Worm (Caenorhabditis elegans) whole organism, L3 larva: ENCODE measurements around the gene fbxa-152.

ENCODE experiments used
- R02D3.7 ChIP-seq: fragments of 150-350 bp; optimal IDR thresholded peaks from 2 replicates; lab custom pipeline; 2014; ENCODE audit warnings: missing biosample characterization, missing genetic modification characterization
- aly-2 ChIP-seq: fragments of 150-350 bp; optimal IDR thresholded peaks from 2 replicates; lab custom pipeline; 2014; ENCODE audit warnings: missing biosample characterization, missing genetic modification characterization
- ama-1 ChIP-seq: fragments of 150-350 bp; optimal IDR thresholded peaks from 2 replicates; lab custom pipeline; 2018
- ceh-16 ChIP-seq: sonication (generic microtip); optimal IDR thresholded peaks from 2 replicates; lab custom pipeline; 2017; ENCODE audit warnings: missing biosample characterization, missing genetic modification characterization
- ceh-82 ChIP-seq: fragments of 150-350 bp; optimal IDR thresholded peaks from 2 replicates; lab custom pipeline; 2014; ENCODE audit warnings: missing biosample characterization, missing genetic modification characterization
- ceh-9 ChIP-seq: sonication (generic microtip); optimal IDR thresholded peaks from 2 replicates; lab custom pipeline; 2018; ENCODE audit warnings: missing biosample characterization, missing genetic modification characterization
- jun-1 ChIP-seq: fragments of 150-350 bp; optimal IDR thresholded peaks from 2 replicates; lab custom pipeline; 2014; ENCODE audit warnings: missing biosample characterization, missing genetic modification reagents, missing genetic modification characterization
- lin-39 ChIP-seq: fragments of 150-350 bp; optimal IDR thresholded peaks from 2 replicates; lab custom pipeline; 2018; ENCODE audit warnings: missing biosample characterization, missing genetic modification reagents, missing genetic modification characterization
- nhr-12 ChIP-seq: fragments of 150-350 bp; optimal IDR thresholded peaks from 2 replicates; lab custom pipeline; 2014; ENCODE audit warnings: missing biosample characterization, missing genetic modification characterization
- nhr-237 ChIP-seq: fragments of 150-350 bp; optimal IDR thresholded peaks from 2 replicates; lab custom pipeline; 2014; ENCODE audit warnings: missing biosample characterization, missing genetic modification characterization
- nhr-76 ChIP-seq: fragments of 150-350 bp; sonication (generic microtip); optimal IDR thresholded peaks from 5 replicates; lab custom pipeline; 2014; ENCODE audit warnings: missing biosample characterization, missing genetic modification characterization
- snpc-4 ChIP-seq: fragments of 150-350 bp; optimal IDR thresholded peaks from 2 replicates; lab custom pipeline; 2014; ENCODE audit warnings: missing biosample characterization, missing genetic modification characterization
- zag-1 ChIP-seq: fragments of 150-350 bp; optimal IDR thresholded peaks from 2 replicates; lab custom pipeline; 2014; ENCODE audit warnings: missing biosample characterization, missing genetic modification characterization

- TF ChIP-seq nhr-76, result no peak
- no peak for TF ChIP-seq ceh-9 (tag; lab: Kevin White, UChicago)
- no peak for TF ChIP-seq ceh-82
- no peak for TF ChIP-seq aly-2 (tag; lab: Kevin White, UChicago)
- TF ChIP-seq nhr-12 (tag; lab: Kevin White, UChicago), result no peak
- TF ChIP-seq nhr-237 (tag; lab: Kevin White, UChicago), result no peak
- no peak for TF ChIP-seq ama-1
- TF ChIP-seq R02D3.7 (tag; lab: Kevin White, UChicago), result no peak
- TF ChIP-seq ceh-16 (tag; lab: Kevin White, UChicago), result no peak
- TF ChIP-seq lin-39 (tag; lab: Kevin White, UChicago), result no peak
- TF ChIP-seq snpc-4 (tag; lab: Kevin White, UChicago), result no peak
- TF ChIP-seq jun-1 (tag; lab: Kevin White, UChicago), result no peak
- TF ChIP-seq zag-1 (tag; lab: Kevin White, UChicago), result no peak
Observed at ce11 chrV:15621518-15621917, 19.4 kb upstream of the fbxa-152 start, which contains the start of gene C55A1.1.
